Worm (Caenorhabditis elegans) whole organism, L3 larva: ENCODE results near the gene hda-4.

Experiments
- nfya-1 ChIP-seq: sonication (generic microtip); optimal IDR thresholded peaks from 2 replicates; lab custom pipeline; 2017; ENCODE audit warnings: missing genetic modification characterization, mild to moderate bottlenecking, missing compliant biosample characterization, antibody characterized with exemption, moderate library complexity; ENCODE audit not compliant: insufficient read depth
- nhr-28 ChIP-seq: fragments of 150-350 bp; optimal IDR thresholded peaks from 2 replicates; lab custom pipeline; 2014; ENCODE audit warnings: missing biosample characterization, missing genetic modification characterization
- snpc-4 ChIP-seq: fragments of 150-350 bp; optimal IDR thresholded peaks from 2 replicates; lab custom pipeline; 2014; ENCODE audit warnings: missing biosample characterization, missing genetic modification characterization
- unc-62 ChIP-seq: fragments of 150-350 bp; sonication (generic microtip); optimal IDR thresholded peaks from 4 replicates; lab custom pipeline; 2014; ENCODE audit warnings: missing biosample characterization, missing genetic modification reagents, missing genetic modification characterization

- TF ChIP-seq snpc-4 (tag; lab: Kevin White, UChicago), result no peak
- TF ChIP-seq nhr-28, result no peak
- no peak for TF ChIP-seq nfya-1 (tag; lab: Kevin White, UChicago)
- no peak for TF ChIP-seq unc-62
Observed at ce11 chrX:16729259-16729658, at the start of gene hda-4.
